Worm (Caenorhabditis elegans) whole organism, L4/young adult: ENCODE data around the gene Y42G9A.2.

Experiments
- W03F9.2 ChIP-seq: fragments of 150-350 bp; optimal IDR thresholded peaks from 2 replicates; lab custom pipeline; 2014; ENCODE audit warnings: missing biosample characterization, missing genetic modification characterization
- him-1 ChIP-seq: sonication (generic microtip); optimal IDR thresholded peaks from 2 replicates; lab custom pipeline; 2016; ENCODE audit warnings: missing genotype, missing genetic modification reagents, missing genetic modification characterization, missing compliant biosample characterization

DNA sequence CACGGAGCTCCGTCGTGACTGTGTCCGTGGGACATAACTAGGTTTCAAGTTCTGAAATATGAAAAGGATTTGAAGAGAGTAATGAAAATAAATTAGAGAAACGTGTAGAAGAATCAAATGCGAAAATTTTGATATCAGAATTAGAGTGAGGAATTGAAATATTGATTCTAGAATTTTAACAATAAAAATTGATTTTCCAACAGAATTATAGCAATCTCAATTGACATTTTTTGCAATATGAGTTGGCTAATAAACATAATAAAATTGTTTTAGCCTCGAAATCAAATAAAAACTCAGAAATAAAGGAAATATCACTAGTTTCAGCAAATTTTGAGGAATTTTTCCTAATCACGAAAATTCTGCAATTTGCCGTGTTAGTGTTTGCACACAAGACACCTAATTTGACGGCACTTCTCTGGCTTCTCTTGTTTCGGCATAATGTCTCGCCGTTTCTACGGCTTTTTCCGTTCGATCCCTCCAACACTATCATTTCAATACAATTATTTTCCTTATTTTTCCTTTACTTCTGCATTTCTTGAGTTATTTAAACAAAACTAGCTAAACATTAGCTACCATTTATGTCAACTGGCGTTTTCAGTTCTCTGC, 31.6 kb upstream of the Y42G9A.2 start, which contains the start of gene nmt-1:
- no peak for TF ChIP-seq him-1 (tag; lab: Kevin White, UChicago)
- peak; percentile 36 for TF ChIP-seq W03F9.2
